Fruit fly (Drosophila melanogaster) whole organism, prepupa: ENCODE measurements around the gene Ir67a.

Source experiments
- CG7368 ChIP-seq: fragments of 200-800 bp; sonication (Bioruptor generic); optimal IDR thresholded peaks from 3 replicates; lab custom pipeline; 2016; ENCODE audit warnings: missing biosample characterization, missing genetic modification characterization
- dac ChIP-seq: fragments of 200-800 bp; sonication (Bioruptor generic); optimal IDR thresholded peaks from 2 replicates; lab custom pipeline; 2017; ENCODE audit warnings: missing biosample characterization, mild to moderate bottlenecking, missing genetic modification characterization

- TF ChIP-seq CG7368 (GFP tag; lab: Kevin White, UChicago) (no peak), dac (GFP tag; lab: Kevin White, UChicago) (no peak)
Observed at dm6 chr3L:9548800-9549199, 5.0 kb upstream of the Ir67a start.
